Worm (Caenorhabditis elegans) whole organism, late embryonic: ENCODE data around the gene fcmt-1.

Experiments used
- C08G9.2 ChIP-seq: sonication (generic microtip); optimal IDR thresholded peaks from 2 replicates; lab custom pipeline; 2016; ENCODE audit warnings: mild to moderate bottlenecking, missing genetic modification characterization, moderate library complexity, missing compliant biosample characterization
- F13H6.1 ChIP-seq: sonication (generic microtip); optimal IDR thresholded peaks from 2 replicates; lab custom pipeline; 2016; ENCODE audit warnings: missing genetic modification characterization, missing compliant biosample characterization
- K02D7.2 ChIP-seq: sonication (generic microtip); optimal IDR thresholded peaks from 2 replicates; lab custom pipeline; 2017; ENCODE audit warnings: mild to moderate bottlenecking, missing genetic modification characterization, missing compliant biosample characterization
- K09A11.1 ChIP-seq: sonication (generic microtip); optimal IDR thresholded peaks from 2 replicates; lab custom pipeline; 2017; ENCODE audit warnings: antibody characterized with exemption, mild to moderate bottlenecking, missing genetic modification characterization, missing compliant biosample characterization; ENCODE audit not compliant: insufficient read depth
- T23F11.4 ChIP-seq: fragments of 200-800 bp; sonication (Bioruptor generic); optimal IDR thresholded peaks from 2 replicates; lab custom pipeline; 2018; ENCODE audit warnings: mild to moderate bottlenecking, missing genetic modification characterization, missing compliant biosample characterization
- ahr-1 ChIP-seq: sonication (generic microtip); optimal IDR thresholded peaks from 2 replicates; lab custom pipeline; 2016; ENCODE audit warnings: missing genetic modification characterization, missing compliant biosample characterization
- ceh-14 ChIP-seq: sonication (generic microtip); optimal IDR thresholded peaks from 2 replicates; lab custom pipeline; 2016; ENCODE audit warnings: missing genotype, missing genetic modification characterization, missing compliant biosample characterization
- ceh-18 ChIP-seq: sonication (generic microtip); optimal IDR thresholded peaks from 2 replicates; lab custom pipeline; 2016; ENCODE audit warnings: missing genetic modification characterization, missing compliant biosample characterization
- ceh-19 ChIP-seq: fragments of 200-800 bp; sonication (Bioruptor generic); optimal IDR thresholded peaks from 2 replicates; lab custom pipeline; 2018; ENCODE audit warnings: mild to moderate bottlenecking, missing genetic modification characterization, missing compliant biosample characterization
- ceh-2 ChIP-seq: sonication (generic microtip); optimal IDR thresholded peaks from 2 replicates; lab custom pipeline; 2016; ENCODE audit warnings: missing genotype, missing genetic modification characterization, missing compliant biosample characterization
- ceh-30 ChIP-seq: fragments of 150-350 bp; optimal IDR thresholded peaks from 2 replicates; lab custom pipeline; 2014; ENCODE audit warnings: missing biosample characterization, missing genetic modification characterization
- ceh-31 ChIP-seq: sonication (generic microtip); optimal IDR thresholded peaks from 2 replicates; lab custom pipeline; 2016; ENCODE audit warnings: missing genetic modification characterization, missing compliant biosample characterization
- ceh-34 ChIP-seq: sonication (generic microtip); optimal IDR thresholded peaks from 2 replicates; lab custom pipeline; 2016; ENCODE audit warnings: mild to moderate bottlenecking, missing genetic modification characterization, missing compliant biosample characterization
- ceh-45 ChIP-seq: fragments of 200-800 bp; sonication (Bioruptor generic); IDR thresholded peaks from 2 replicates; pipeline ENCODE4 v1.3.6; 2022; ENCODE audit warnings: missing genetic modification reagents, missing genetic modification characterization, missing compliant biosample characterization
- ceh-6 ChIP-seq: fragments of 200-800 bp; sonication (Bioruptor generic); optimal IDR thresholded peaks from 2 replicates; lab custom pipeline; 2018; ENCODE audit warnings: mild to moderate bottlenecking, missing genetic modification characterization, missing compliant biosample characterization
- dmd-4 ChIP-seq: sonication (generic microtip); optimal IDR thresholded peaks from 2 replicates; lab custom pipeline; 2016; ENCODE audit warnings: borderline replicate concordance, missing genetic modification characterization, missing compliant biosample characterization
- ets-4 ChIP-seq: sonication (generic microtip); optimal IDR thresholded peaks from 2 replicates; lab custom pipeline; 2016; ENCODE audit warnings: missing genetic modification characterization, missing compliant biosample characterization
- fax-1 ChIP-seq: sonication (generic microtip); optimal IDR thresholded peaks from 2 replicates; lab custom pipeline; 2016; ENCODE audit warnings: missing genotype, missing genetic modification characterization, missing compliant biosample characterization
- fkh-10 ChIP-seq: fragments of 150-350 bp; optimal IDR thresholded peaks from 2 replicates; lab custom pipeline; 2014; ENCODE audit warnings: missing biosample characterization, missing genetic modification reagents, missing genetic modification characterization
- fkh-6 ChIP-seq: sonication (generic microtip); optimal IDR thresholded peaks from 2 replicates; lab custom pipeline; 2016; ENCODE audit warnings: missing genetic modification characterization, missing compliant biosample characterization
- gmeb-2 ChIP-seq: sonication (generic microtip); optimal IDR thresholded peaks from 2 replicates; lab custom pipeline; 2016; ENCODE audit warnings: missing genetic modification characterization, inconsistent platforms, missing compliant biosample characterization
- hlh-15 ChIP-seq: sonication (generic microtip); optimal IDR thresholded peaks from 2 replicates; lab custom pipeline; 2016; ENCODE audit warnings: missing genetic modification characterization, missing compliant biosample characterization
- hlh-30 ChIP-seq: sonication (generic microtip); optimal IDR thresholded peaks from 2 replicates; lab custom pipeline; 2017; ENCODE audit warnings: antibody characterized with exemption, missing genetic modification characterization, missing compliant biosample characterization; ENCODE audit not compliant: insufficient read depth
- hlh-8 ChIP-seq: sonication (generic microtip); optimal IDR thresholded peaks from 2 replicates; lab custom pipeline; 2016; ENCODE audit warnings: missing genotype, missing genetic modification characterization, missing compliant biosample characterization
- lim-6 ChIP-seq: sonication (generic microtip); optimal IDR thresholded peaks from 2 replicates; lab custom pipeline; 2016; ENCODE audit warnings: missing genetic modification characterization, missing compliant biosample characterization
- lin-11 ChIP-seq: fragments of 200-800 bp; sonication (Bioruptor generic); optimal IDR thresholded peaks from 2 replicates; lab custom pipeline; 2018; ENCODE audit warnings: mild to moderate bottlenecking, missing genetic modification characterization, missing compliant biosample characterization
- madf-2 ChIP-seq: sonication (generic microtip); optimal IDR thresholded peaks from 2 replicates; lab custom pipeline; 2017; ENCODE audit warnings: missing genetic modification characterization, missing compliant biosample characterization
- mec-3 ChIP-seq: sonication (generic microtip); optimal IDR thresholded peaks from 2 replicates; lab custom pipeline; 2016; ENCODE audit warnings: borderline replicate concordance, missing genetic modification characterization, missing compliant biosample characterization
- nfya-1 ChIP-seq: sonication (generic microtip); optimal IDR thresholded peaks from 2 replicates; lab custom pipeline; 2017; ENCODE audit warnings: missing genetic modification characterization, mild to moderate bottlenecking, missing compliant biosample characterization, antibody characterized with exemption, moderate library complexity
- pha-2 ChIP-seq: sonication (generic microtip); optimal IDR thresholded peaks from 2 replicates; lab custom pipeline; 2017; ENCODE audit warnings: mild to moderate bottlenecking, missing genetic modification characterization, missing compliant biosample characterization
- pqm-1 ChIP-seq: sonication (generic microtip); optimal IDR thresholded peaks from 2 replicates; lab custom pipeline; 2016; ENCODE audit warnings: missing genetic modification characterization, missing compliant biosample characterization
- pros-1 ChIP-seq: fragments of 150-350 bp; optimal IDR thresholded peaks from 2 replicates; lab custom pipeline; 2014; ENCODE audit warnings: missing biosample characterization, missing genetic modification reagents, missing genetic modification characterization
- ref-2 ChIP-seq: sonication (generic microtip); optimal IDR thresholded peaks from 2 replicates; lab custom pipeline; 2016; ENCODE audit warnings: missing genetic modification characterization, missing compliant biosample characterization
- rnt-1 ChIP-seq: sonication (generic microtip); optimal IDR thresholded peaks from 2 replicates; lab custom pipeline; 2016; ENCODE audit warnings: missing genetic modification characterization, missing compliant biosample characterization
- sdc-2 ChIP-seq: sonication (generic microtip); optimal IDR thresholded peaks from 2 replicates; lab custom pipeline; 2016; ENCODE audit warnings: missing genotype, missing genetic modification characterization, missing compliant biosample characterization
- syd-9 ChIP-seq: sonication (generic microtip); optimal IDR thresholded peaks from 2 replicates; lab custom pipeline; 2016; ENCODE audit warnings: mild to moderate bottlenecking, missing genetic modification characterization, moderate library complexity, missing compliant biosample characterization
- tbx-2 ChIP-seq: sonication (generic microtip); optimal IDR thresholded peaks from 2 replicates; lab custom pipeline; 2016; ENCODE audit warnings: missing genetic modification characterization, missing compliant biosample characterization
- tbx-7 ChIP-seq: sonication (generic microtip); optimal IDR thresholded peaks from 2 replicates; lab custom pipeline; 2016; ENCODE audit warnings: missing genotype, missing genetic modification characterization, missing compliant biosample characterization
- unc-3 ChIP-seq, 2 experiments: fragments of 200-800 bp in 1 of 2; sonication (Bioruptor generic) in 1 of 2; sonication (generic microtip) in 1 of 2; conservative IDR thresholded peaks in 1 of 2; optimal IDR thresholded peaks in 1 of 2; 2 replicates each; pipeline versions ENCODE4 v1.3.6 to Lab custom; 2016 to 2022; ENCODE audit warnings: missing compliant biosample characterization in 2 of 2, missing genetic modification characterization in 2 of 2, missing genetic modification reagents in 1 of 2
- unc-42 ChIP-seq: sonication (generic microtip); optimal IDR thresholded peaks from 2 replicates; lab custom pipeline; 2016; ENCODE audit warnings: missing genotype, missing genetic modification characterization, missing compliant biosample characterization
- unc-86 ChIP-seq: sonication (generic microtip); optimal IDR thresholded peaks from 2 replicates; lab custom pipeline; 2016; ENCODE audit warnings: missing genetic modification characterization, missing compliant biosample characterization
- zip-5 ChIP-seq: sonication (generic microtip); optimal IDR thresholded peaks from 2 replicates; lab custom pipeline; 2016; ENCODE audit warnings: missing genetic modification characterization, missing compliant biosample characterization
- ztf-16 ChIP-seq: sonication (generic microtip); optimal IDR thresholded peaks from 2 replicates; lab custom pipeline; 2017; ENCODE audit warnings: missing genetic modification characterization, missing compliant biosample characterization

fcmt-1 gene

DNA sequence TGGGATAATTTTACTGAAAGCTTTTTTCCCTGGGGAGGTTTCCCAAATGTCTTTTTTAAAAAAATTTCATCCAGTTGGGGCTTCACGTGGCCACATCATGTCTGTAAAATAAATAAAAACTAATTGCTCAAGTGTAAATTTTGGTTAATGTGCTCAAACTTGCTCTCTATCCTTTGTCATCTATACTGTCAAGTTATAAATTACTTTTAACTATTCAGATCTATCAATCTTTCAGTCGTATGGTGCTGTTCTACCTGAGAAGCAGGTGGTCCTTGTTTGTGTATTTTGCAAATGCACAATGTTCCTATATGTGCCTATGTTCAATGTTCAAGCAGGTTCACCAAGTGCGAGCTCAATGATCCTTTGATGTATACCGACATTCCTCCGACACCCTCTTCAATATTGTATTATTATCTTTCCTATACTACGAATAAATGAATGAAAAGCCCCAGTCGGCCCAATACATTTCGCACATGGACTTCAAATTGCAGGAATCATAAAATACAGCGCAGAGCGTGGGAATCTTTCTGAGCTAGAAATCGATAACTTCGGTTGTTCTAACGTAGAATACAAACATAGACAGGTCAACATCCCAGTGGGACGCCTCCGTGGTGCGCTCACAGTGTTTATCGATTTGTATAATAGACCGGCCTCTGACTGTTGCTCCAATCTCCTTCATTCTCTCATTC is 28.1 kb downstream of the fcmt-1 start, which contains the start of the genes sfxn-1.4 and C47D12.4:
sfxn-1.4 (minus strand) TSS at position 101 of the 689 bp plus-strand sequence.
C47D12.4 (plus strand) TSS at position 639 of the 689 bp plus-strand sequence.
- TF ChIP-seq ahr-1 (no peak), ceh-6 (no peak), unc-3 (GFP tag; conservative IDR thresholded peaks at IDR 0.05; lab: Robert Waterston, UW) (no peak), unc-3 (tag; optimal IDR thresholded peaks at IDR 0.05; lab: Kevin White, UChicago) (no peak), zip-5 (tag; lab: Kevin White, UChicago) (no peak), F13H6.1 (tag; lab: Kevin White, UChicago) (no peak), gmeb-2 (tag; lab: Kevin White, UChicago) (no peak), fkh-10 (GFP tag; lab: Kevin White, UChicago) (no peak), unc-42 (tag; lab: Kevin White, UChicago) (no peak), dmd-4 (no peak), ceh-19 (no peak), T23F11.4 (GFP tag; lab: Kevin White, UChicago) (no peak), C08G9.2 (tag; lab: Kevin White, UChicago) (no peak), ceh-31 (no peak), syd-9 (tag; lab: Kevin White, UChicago) (no peak), K02D7.2 (tag; lab: Kevin White, UChicago) (no peak)

DNA sequence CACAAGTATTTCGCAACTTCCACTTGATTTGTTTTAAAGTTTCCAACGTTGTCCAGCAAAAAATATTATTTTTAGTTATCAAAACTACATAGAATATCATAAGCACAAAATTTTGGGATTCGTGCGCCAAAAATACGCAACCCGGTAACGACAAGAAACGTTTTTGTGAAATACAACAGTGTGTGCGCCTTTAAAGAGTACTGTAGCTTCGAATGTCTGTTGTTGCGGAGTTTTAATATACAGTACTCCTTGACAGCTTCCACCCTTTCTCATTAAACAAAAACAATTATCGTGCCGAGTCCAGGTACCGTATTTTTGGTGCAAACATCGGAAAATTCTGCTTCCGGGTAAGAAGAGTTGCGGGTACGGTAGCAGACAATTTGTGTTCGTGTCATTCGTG is 29.1 kb downstream of the fcmt-1 start:
- TF ChIP-seq ref-2 (tag; lab: Kevin White, UChicago): no peak
- TF ChIP-seq lin-11 (tag; lab: Kevin White, UChicago): no peak
- no peak for TF ChIP-seq C08G9.2 (tag; lab: Kevin White, UChicago)
- no peak for TF ChIP-seq ets-4
- TF ChIP-seq ceh-18 (tag; lab: Kevin White, UChicago): no peak
- no peak for TF ChIP-seq ceh-14
- TF ChIP-seq nfya-1 (tag; lab: Kevin White, UChicago): no peak
- no peak for TF ChIP-seq pros-1
- no peak for TF ChIP-seq ceh-45 (GFP tag; lab: Robert Waterston, UW)
- no peak for TF ChIP-seq ztf-16 (tag; lab: Kevin White, UChicago)
- TF ChIP-seq, all 69 proteins: peak for 0

DNA sequence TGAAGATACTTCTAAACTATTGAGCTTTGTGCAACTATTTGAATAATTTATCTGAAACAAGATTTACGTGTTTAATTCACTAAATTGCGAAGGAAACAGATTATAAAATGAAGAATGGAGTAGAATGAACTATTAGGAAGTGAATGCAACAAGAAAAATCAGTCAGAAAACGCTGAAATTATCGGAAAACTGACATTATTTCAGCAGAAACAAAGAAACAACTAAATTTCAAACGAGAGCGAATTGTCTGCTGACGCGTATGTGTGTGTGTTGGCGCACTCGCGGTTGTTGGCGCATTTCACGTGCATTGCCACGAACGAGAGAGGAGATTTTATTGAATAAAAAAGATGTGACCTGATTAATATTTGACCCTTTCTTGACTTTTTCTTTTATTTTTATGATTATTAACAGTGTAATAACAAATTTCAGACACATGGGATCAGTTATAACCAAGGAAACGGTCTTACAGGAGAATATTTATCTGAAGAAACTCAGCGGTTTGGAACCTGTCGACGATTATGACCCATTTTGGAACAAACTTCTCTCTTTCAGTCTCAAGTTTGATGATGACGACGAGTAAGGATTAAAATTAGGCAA is 33.4 kb downstream of the fcmt-1 start, which contains the start of the genes trr-1 and C47D12.2:
trr-1 (minus strand) TSS at position 51 of the 597 bp plus-strand sequence.
C47D12.2 (plus strand) TSS at position 430 of the 597 bp plus-strand sequence.
- TF ChIP-seq ref-2 (tag; lab: Kevin White, UChicago) (no peak), C08G9.2 (tag; lab: Kevin White, UChicago) (no peak), K09A11.1 (tag; lab: Kevin White, UChicago) (no peak), fax-1 (tag; lab: Kevin White, UChicago) (no peak), pros-1 (no peak), pqm-1 (no peak), pha-2 (tag; lab: Kevin White, UChicago) (no peak), ceh-6 (no peak), ceh-34 (tag; lab: Kevin White, UChicago) (no peak), ceh-18 (tag; lab: Kevin White, UChicago) (peak; percentile 43), fkh-10 (GFP tag; lab: Kevin White, UChicago) (no peak), ceh-14 (peak; percentile 34), gmeb-2 (tag; lab: Kevin White, UChicago) (no peak), syd-9 (tag; lab: Kevin White, UChicago) (no peak), K02D7.2 (tag; lab: Kevin White, UChicago) (no peak), unc-3 (GFP tag; conservative IDR thresholded peaks at IDR 0.05; lab: Robert Waterston, UW) (no peak), unc-3 (tag; optimal IDR thresholded peaks at IDR 0.05; lab: Kevin White, UChicago) (peak; percentile 7), hlh-15 (tag; lab: Kevin White, UChicago) (no peak), mec-3 (tag; lab: Kevin White, UChicago) (no peak), hlh-30 (peak; percentile 57), tbx-7 (tag; lab: Kevin White, UChicago) (no peak), unc-42 (tag; lab: Kevin White, UChicago) (peak; percentile 69), zip-5 (tag; lab: Kevin White, UChicago) (no peak), ceh-45 (GFP tag; lab: Robert Waterston, UW) (no peak), madf-2 (tag; lab: Kevin White, UChicago) (peak; percentile 29), lim-6 (tag; lab: Kevin White, UChicago) (no peak), ceh-30 (tag; lab: Kevin White, UChicago) (no peak), T23F11.4 (GFP tag; lab: Kevin White, UChicago) (no peak), ztf-16 (tag; lab: Kevin White, UChicago) (no peak), dmd-4 (no peak), fkh-6 (tag; lab: Kevin White, UChicago) (no peak), hlh-8 (tag; lab: Kevin White, UChicago) (no peak), unc-86 (tag; lab: Kevin White, UChicago) (no peak), ceh-2 (tag; lab: Kevin White, UChicago) (no peak), tbx-2 (tag; lab: Kevin White, UChicago) (peak; percentile 48), rnt-1 (tag; lab: Kevin White, UChicago) (no peak), sdc-2 (tag; lab: Kevin White, UChicago) (peak; percentile 1)
